Worm (Caenorhabditis elegans) whole organism, late embryonic: Measurements from ENCODE around the gene T14B4.19.

Source experiments
- ceh-19 ChIP-seq: fragments of 200-800 bp; sonication (Bioruptor generic); optimal IDR thresholded peaks from 2 replicates; lab custom pipeline; 2018; ENCODE audit warnings: mild to moderate bottlenecking, missing genetic modification characterization, missing compliant biosample characterization
- ceh-22 ChIP-seq: sonication (generic microtip); optimal IDR thresholded peaks from 2 replicates; lab custom pipeline; 2017; ENCODE audit warnings: missing biosample characterization, missing genetic modification characterization
- ceh-48 ChIP-seq: sonication (generic microtip); optimal IDR thresholded peaks from 2 replicates; lab custom pipeline; 2016; ENCODE audit warnings: missing genetic modification characterization, inconsistent platforms, missing compliant biosample characterization
- ceh-9 ChIP-seq: sonication (generic microtip); optimal IDR thresholded peaks from 2 replicates; lab custom pipeline; 2016; ENCODE audit warnings: mild to moderate bottlenecking, missing genetic modification characterization, inconsistent platforms, missing compliant biosample characterization
- dmd-4 ChIP-seq: sonication (generic microtip); optimal IDR thresholded peaks from 2 replicates; lab custom pipeline; 2016; ENCODE audit warnings: borderline replicate concordance, missing genetic modification characterization, missing compliant biosample characterization
- fkh-10 ChIP-seq: fragments of 150-350 bp; optimal IDR thresholded peaks from 2 replicates; lab custom pipeline; 2014; ENCODE audit warnings: missing biosample characterization, missing genetic modification reagents, missing genetic modification characterization
- pag-3 ChIP-seq: sonication (generic microtip); optimal IDR thresholded peaks from 2 replicates; lab custom pipeline; 2016; ENCODE audit warnings: missing compliant biosample characterization, missing genetic modification characterization, borderline replicate concordance
- pqm-1 ChIP-seq: sonication (generic microtip); optimal IDR thresholded peaks from 2 replicates; lab custom pipeline; 2016; ENCODE audit warnings: missing genetic modification characterization, missing compliant biosample characterization
- pros-1 ChIP-seq: fragments of 150-350 bp; optimal IDR thresholded peaks from 2 replicates; lab custom pipeline; 2014; ENCODE audit warnings: missing biosample characterization, missing genetic modification reagents, missing genetic modification characterization
- tbx-2 ChIP-seq: sonication (generic microtip); optimal IDR thresholded peaks from 2 replicates; lab custom pipeline; 2016; ENCODE audit warnings: missing genetic modification characterization, missing compliant biosample characterization
- unc-86 ChIP-seq: sonication (generic microtip); optimal IDR thresholded peaks from 2 replicates; lab custom pipeline; 2016; ENCODE audit warnings: missing genetic modification characterization, missing compliant biosample characterization
- zip-5 ChIP-seq: sonication (generic microtip); optimal IDR thresholded peaks from 2 replicates; lab custom pipeline; 2016; ENCODE audit warnings: missing genetic modification characterization, missing compliant biosample characterization

DNA sequence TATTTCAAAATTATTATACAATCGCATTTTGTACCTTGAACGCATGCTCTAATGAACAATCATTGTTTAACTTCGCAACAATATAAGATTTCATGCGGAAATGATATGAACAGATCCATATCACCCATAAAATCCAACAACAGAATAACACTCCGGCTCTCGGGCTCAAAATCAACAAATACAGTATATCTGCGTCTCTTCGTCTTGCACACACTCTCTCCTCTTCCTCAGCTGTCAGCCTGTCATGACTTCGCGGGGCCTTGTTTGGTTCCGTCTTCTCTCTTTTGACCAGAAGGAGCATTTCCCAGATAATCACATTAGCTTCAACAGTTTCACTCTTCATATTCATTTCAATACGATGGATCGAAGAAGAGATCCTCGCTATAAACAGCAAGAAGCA, 43.5 kb upstream of the T14B4.19 start, which contains the start of gene F41G3.3:
- no peak for TF ChIP-seq tbx-2 (tag; lab: Kevin White, UChicago)
- no peak for TF ChIP-seq fkh-10 (GFP tag; lab: Kevin White, UChicago)
- no peak for TF ChIP-seq pag-3 (tag; lab: Kevin White, UChicago)
- no peak for TF ChIP-seq unc-86 (tag; lab: Kevin White, UChicago)
- no peak for TF ChIP-seq pros-1 (tag; lab: Kevin White, UChicago)
- TF ChIP-seq zip-5 (tag; lab: Kevin White, UChicago), result no peak
- TF ChIP-seq ceh-22 (tag; lab: Kevin White, UChicago), result no peak
- no peak for TF ChIP-seq ceh-9 (tag; lab: Kevin White, UChicago)
- TF ChIP-seq ceh-48 (tag; lab: Kevin White, UChicago), result no peak
- no peak for TF ChIP-seq ceh-19
- no peak for TF ChIP-seq pqm-1 (tag; lab: Kevin White, UChicago)
- no peak for TF ChIP-seq dmd-4
